Fruit fly (Drosophila melanogaster) whole organism, embryonic: ENCODE results near the gene Rab8.

ENCODE experiments used
- CG10274 ChIP-seq: fragments of 200-800 bp; sonication (Bioruptor generic); optimal IDR thresholded peaks from 3 replicates; lab custom pipeline; 2017; ENCODE audit warnings: missing biosample characterization, mild to moderate bottlenecking, missing genetic modification characterization
- CG10654 ChIP-seq: fragments of 200-800 bp; sonication (Bioruptor generic); optimal IDR thresholded peaks from 2 replicates; lab custom pipeline; 2016; ENCODE audit warnings: missing biosample characterization, missing genetic modification characterization
- CG11085 ChIP-seq: fragments of 200-800 bp; sonication (Bioruptor generic); IDR thresholded peaks from 2 replicates; pipeline ENCODE4 v1.3.6; 2022; ENCODE audit warnings: missing biosample characterization, missing genetic modification characterization
- CG11504 ChIP-seq: fragments of 200-800 bp; sonication (Bioruptor generic); optimal IDR thresholded peaks from 3 replicates; lab custom pipeline; 2019; ENCODE audit warnings: missing biosample characterization, mild to moderate bottlenecking, missing genetic modification characterization, moderate library complexity
- CG11723 ChIP-seq: fragments of 200-800 bp; sonication (Bioruptor generic); optimal IDR thresholded peaks from 2 replicates; lab custom pipeline; 2017; ENCODE audit warnings: missing biosample characterization, mild to moderate bottlenecking, missing genetic modification characterization
- CG12104 ChIP-seq: fragments of 200-800 bp; sonication (Bioruptor generic); optimal IDR thresholded peaks from 3 replicates; lab custom pipeline; 2016; ENCODE audit warnings: missing biosample characterization, missing genetic modification characterization
- CG12155 ChIP-seq: fragments of 200-800 bp; sonication (Bioruptor generic); optimal IDR thresholded peaks from 3 replicates; lab custom pipeline; 2016; ENCODE audit warnings: missing biosample characterization, missing genetic modification characterization
- CG12299 ChIP-seq: fragments of 200-800 bp; sonication (Bioruptor generic); optimal IDR thresholded peaks from 2 replicates; lab custom pipeline; 2018; ENCODE audit warnings: missing biosample characterization, mild to moderate bottlenecking, missing genetic modification characterization
- CG13775 ChIP-seq: fragments of 200-800 bp; sonication (Bioruptor generic); optimal IDR thresholded peaks from 3 replicates; lab custom pipeline; 2017; ENCODE audit warnings: missing biosample characterization, mild to moderate bottlenecking, missing genetic modification characterization
- CG15269 ChIP-seq: fragments of 200-800 bp; sonication (Bioruptor generic); optimal IDR thresholded peaks from 2 replicates; lab custom pipeline; 2018; ENCODE audit warnings: missing biosample characterization, mild to moderate bottlenecking, missing genetic modification characterization, moderate library complexity
- CG18476 ChIP-seq: fragments of 200-800 bp; sonication (Bioruptor generic); optimal IDR thresholded peaks from 2 replicates; lab custom pipeline; 2016; ENCODE audit warnings: missing biosample characterization, mild to moderate bottlenecking, missing genetic modification characterization
- CG30431 ChIP-seq: fragments of 200-800 bp; sonication (Bioruptor generic); optimal IDR thresholded peaks from 2 replicates; lab custom pipeline; 2017; ENCODE audit warnings: missing biosample characterization, missing genetic modification characterization
- CG3065 ChIP-seq: fragments of 200-800 bp; sonication (Bioruptor generic); optimal IDR thresholded peaks from 2 replicates; lab custom pipeline; 2016; ENCODE audit warnings: missing biosample characterization, missing genetic modification characterization
- CG3163 ChIP-seq: fragments of 200-800 bp; sonication (Bioruptor generic); optimal IDR thresholded peaks from 3 replicates; lab custom pipeline; 2016; ENCODE audit warnings: missing biosample characterization, missing genetic modification characterization
- CG3847 ChIP-seq: fragments of 200-800 bp; sonication (Bioruptor generic); IDR thresholded peaks from 2 replicates; pipeline ENCODE4 v1.3.6; 2022; ENCODE audit warnings: missing biosample characterization, missing genetic modification characterization
- CG4360 ChIP-seq: fragments of 200-800 bp; sonication (Bioruptor generic); IDR thresholded peaks from 2 replicates; pipeline ENCODE4 v1.3.6; 2022; ENCODE audit warnings: missing biosample characterization, missing genetic modification characterization
- CG4404 ChIP-seq: fragments of 200-800 bp; sonication (Bioruptor generic); IDR thresholded peaks from 2 replicates; pipeline ENCODE4 v1.3.6; 2022; ENCODE audit warnings: missing biosample characterization, missing genetic modification characterization
- CG6175 ChIP-seq: fragments of 200-800 bp; sonication (Bioruptor generic); IDR thresholded peaks from 3 replicates; pipeline ENCODE4 v1.3.6; 2022; ENCODE audit warnings: missing biosample characterization, missing genetic modification characterization
- CG7372 ChIP-seq: fragments of 200-800 bp; sonication (Bioruptor generic); IDR thresholded peaks from 2 replicates; pipeline ENCODE4 v1.3.6; 2022; ENCODE audit warnings: missing biosample characterization, missing genetic modification characterization
- CG7928 ChIP-seq: fragments of 200-800 bp; sonication (Bioruptor generic); optimal IDR thresholded peaks from 2 replicates; lab custom pipeline; 2017; ENCODE audit warnings: missing biosample characterization, mild to moderate bottlenecking, missing genetic modification characterization
- CoRest ChIP-seq: fragments of 200-800 bp; sonication (Bioruptor generic); optimal IDR thresholded peaks from 3 replicates; lab custom pipeline; 2018; ENCODE audit warnings: missing biosample characterization, mild to moderate bottlenecking, missing genetic modification characterization, moderate library complexity
- Deaf1 ChIP-seq: fragments of 200-800 bp; optimal IDR thresholded peaks from 3 replicates; lab custom pipeline; 2019; ENCODE audit warnings: missing biosample characterization, mild to moderate bottlenecking, missing genetic modification characterization, moderate library complexity
- Dfd ChIP-seq, 2 experiments: fragments of >200 bp; optimal IDR thresholded peaks; 2 replicates each; lab custom pipeline; 2017; ENCODE audit warnings: missing biosample characterization in 2 of 2, missing genetic modification characterization in 2 of 2
- Dip2 ChIP-seq: fragments of 200-800 bp; sonication (Bioruptor generic); IDR thresholded peaks from 2 replicates; pipeline ENCODE4 v1.3.6; 2022; ENCODE audit warnings: missing biosample characterization, missing genetic modification characterization
- E2f1 ChIP-seq: fragments of 200-800 bp; sonication (Bioruptor generic); IDR thresholded peaks from 2 replicates; pipeline ENCODE4 v1.3.6; 2022; ENCODE audit warnings: missing biosample characterization, missing genetic modification characterization
- HLH54F ChIP-seq: fragments of 200-800 bp; sonication (Bioruptor generic); optimal IDR thresholded peaks from 3 replicates; lab custom pipeline; 2016; ENCODE audit warnings: missing biosample characterization, missing genetic modification characterization
- Hey ChIP-seq: fragments of 200-800 bp; sonication (Bioruptor generic); optimal IDR thresholded peaks from 3 replicates; lab custom pipeline; 2018; ENCODE audit warnings: missing biosample characterization, mild to moderate bottlenecking, missing genetic modification characterization
- MESR4 ChIP-seq: fragments of 200-800 bp; sonication (Bioruptor generic); optimal IDR thresholded peaks from 2 replicates; lab custom pipeline; 2018; ENCODE audit warnings: missing biosample characterization, mild to moderate bottlenecking, missing genetic modification characterization, moderate library complexity
- Oaz ChIP-seq: fragments of 200-800 bp; sonication (Bioruptor generic); IDR thresholded peaks from 2 replicates; pipeline ENCODE4 v1.3.6; 2022; ENCODE audit warnings: missing biosample characterization, missing genetic modification characterization
- Ptx1 ChIP-seq: fragments of 200-800 bp; sonication (Bioruptor generic); IDR thresholded peaks from 2 replicates; pipeline ENCODE4 v1.3.6; 2022; ENCODE audit warnings: missing biosample characterization, missing genetic modification characterization
- Scr ChIP-seq: fragments of 200-800 bp; sonication (Bioruptor generic); IDR thresholded peaks from 2 replicates; pipeline ENCODE4 v1.3.6; 2022; ENCODE audit warnings: missing biosample characterization, missing genetic modification characterization; ENCODE audit not compliant: partially characterized antibody
- abd-A ChIP-seq: fragments of 200-800 bp; sonication (Bioruptor generic); optimal IDR thresholded peaks from 3 replicates; lab custom pipeline; 2019; ENCODE audit warnings: missing biosample characterization, mild to moderate bottlenecking, missing genetic modification characterization, moderate library complexity
- bigmax ChIP-seq: fragments of 200-800 bp; sonication (Bioruptor generic); optimal IDR thresholded peaks from 2 replicates; lab custom pipeline; 2018; ENCODE audit warnings: missing biosample characterization, mild to moderate bottlenecking, missing genetic modification characterization
- bsh ChIP-seq, 2 experiments: fragments of 200-800 bp; sonication (Bioruptor generic); optimal IDR thresholded peaks; 2 replicates each; lab custom pipeline; 2017 to 2018; ENCODE audit warnings: mild to moderate bottlenecking in 2 of 2, missing biosample characterization in 2 of 2, missing genetic modification characterization in 2 of 2, moderate library complexity in 1 of 2
- crc ChIP-seq: fragments of 200-800 bp; sonication (Bioruptor generic); optimal IDR thresholded peaks from 2 replicates; lab custom pipeline; 2016; ENCODE audit warnings: missing biosample characterization, missing genetic modification characterization
- cwo ChIP-seq: fragments of 200-800 bp; sonication (Bioruptor generic); optimal IDR thresholded peaks from 3 replicates; lab custom pipeline; 2017; ENCODE audit warnings: missing biosample characterization, missing genetic modification characterization, mild to moderate bottlenecking, moderate library complexity, missing genetic modification reagents
- danr ChIP-seq: fragments of 200-800 bp; sonication (Bioruptor generic); IDR thresholded peaks from 2 replicates; pipeline ENCODE4 v1.3.6; 2022; ENCODE audit warnings: missing biosample characterization, missing genetic modification characterization
- dimm ChIP-seq: fragments of 200-800 bp; sonication (Bioruptor generic); IDR thresholded peaks from 2 replicates; pipeline ENCODE4 v1.3.6; 2022; ENCODE audit warnings: missing biosample characterization, missing genetic modification characterization
- gce ChIP-seq: fragments of 200-800 bp; sonication (Bioruptor generic); IDR thresholded peaks from 3 replicates; pipeline ENCODE4 v1.3.6; 2022; ENCODE audit warnings: missing biosample characterization, missing genetic modification characterization
- gcm2 ChIP-seq: fragments of 200-800 bp; sonication (Bioruptor generic); optimal IDR thresholded peaks from 2 replicates; lab custom pipeline; 2016; ENCODE audit warnings: missing biosample characterization, missing genetic modification characterization
- gsb ChIP-seq: fragments of 200-800 bp; sonication (Bioruptor generic); IDR thresholded peaks from 2 replicates; pipeline ENCODE4 v1.3.6; 2022; ENCODE audit warnings: missing biosample characterization, missing genetic modification characterization
- kni ChIP-seq: fragments of 200-800 bp; sonication (Bioruptor generic); optimal IDR thresholded peaks from 3 replicates; lab custom pipeline; 2017; ENCODE audit warnings: mild to moderate bottlenecking, missing biosample characterization, missing genetic modification reagents, missing genetic modification characterization
- lola ChIP-seq, 3 experiments: fragments of >200 bp in 2 of 3; fragments of 200-800 bp in 1 of 3; sonication (Bioruptor generic) in 1 of 3; optimal IDR thresholded peaks; 2 replicates each; lab custom pipeline; 2017 to 2019; ENCODE audit warnings: missing biosample characterization in 3 of 3, missing genetic modification characterization in 3 of 3, mild to moderate bottlenecking in 1 of 3, moderate library complexity in 1 of 3
- mld ChIP-seq: fragments of 200-800 bp; sonication (Bioruptor generic); IDR thresholded peaks from 3 replicates; pipeline ENCODE4 v1.3.6; 2022; ENCODE audit warnings: missing biosample characterization, missing genetic modification characterization; ENCODE audit not compliant: partially characterized antibody
- phol ChIP-seq: fragments of 200-800 bp; sonication (Bioruptor generic); optimal IDR thresholded peaks from 3 replicates; lab custom pipeline; 2018; ENCODE audit warnings: missing biosample characterization, mild to moderate bottlenecking, missing genetic modification characterization, moderate library complexity
- pum ChIP-seq: fragments of 200-800 bp; sonication (Bioruptor generic); optimal IDR thresholded peaks from 2 replicates; lab custom pipeline; 2016; ENCODE audit warnings: missing biosample characterization, missing genetic modification characterization
- schlank ChIP-seq: fragments of 200-800 bp; sonication (Bioruptor generic); optimal IDR thresholded peaks from 2 replicates; lab custom pipeline; 2018; ENCODE audit warnings: missing biosample characterization, mild to moderate bottlenecking, missing genetic modification characterization
- sug ChIP-seq: fragments of 200-800 bp; optimal IDR thresholded peaks from 2 replicates; lab custom pipeline; 2019; ENCODE audit warnings: missing biosample characterization, mild to moderate bottlenecking, missing genetic modification characterization, moderate library complexity
- trem ChIP-seq: fragments of 200-800 bp; optimal IDR thresholded peaks from 3 replicates; lab custom pipeline; 2019; ENCODE audit warnings: missing biosample characterization, mild to moderate bottlenecking, missing genetic modification characterization, moderate library complexity
- vvl ChIP-seq: fragments of 200-800 bp; sonication (Bioruptor generic); IDR thresholded peaks from 2 replicates; pipeline ENCODE4 v1.3.6; 2022; ENCODE audit warnings: missing biosample characterization, missing genetic modification characterization

The Rab8 gene

DNA sequence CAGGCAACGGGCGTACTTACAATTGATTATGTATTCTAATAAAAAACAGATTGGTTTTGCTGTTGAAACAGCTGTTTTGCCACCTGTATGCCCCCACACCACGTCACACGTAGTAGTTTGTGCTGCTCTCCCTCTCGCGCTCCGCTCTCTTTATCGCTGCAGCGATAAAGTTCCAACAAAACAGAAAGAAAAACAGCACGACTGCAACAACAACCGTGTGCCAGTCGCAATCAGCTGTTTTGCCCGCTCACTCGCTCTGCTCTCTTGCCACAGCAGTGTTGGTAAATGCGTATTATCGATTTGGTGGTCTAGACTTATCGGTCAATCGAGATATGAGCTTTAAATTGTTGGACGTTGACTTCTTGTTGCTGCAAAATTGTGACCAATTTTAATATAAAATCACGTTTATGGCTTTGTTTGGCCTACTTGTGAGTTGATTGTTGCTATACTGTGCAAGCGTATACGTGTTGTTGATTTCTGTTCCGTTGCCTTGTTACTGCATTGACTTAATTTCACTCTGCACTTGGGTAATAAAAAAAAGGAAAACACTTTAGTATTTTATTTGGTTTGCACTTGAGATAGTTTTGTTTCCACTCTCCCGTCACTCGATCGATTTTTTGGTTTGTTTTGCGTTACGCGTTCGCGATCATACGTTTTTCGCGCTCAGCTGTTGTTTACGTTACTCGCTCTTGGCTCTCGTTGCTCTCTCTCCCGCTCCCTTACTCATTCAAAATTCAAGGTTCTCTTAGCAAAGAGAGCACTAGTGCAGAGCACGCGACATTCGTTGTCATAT is 26.2 kb upstream of the Rab8 start (continued):
- TF ChIP-seq E2f1 (no peak), bigmax (GFP tag; lab: Kevin White, UChicago) (no peak), abd-A (tag; lab: Kevin White, UChicago) (no peak), dimm (GFP tag; lab: Robert Waterston, UW) (no peak), CG4404 (no peak), CG30431 (GFP tag; lab: Kevin White, UChicago) (no peak), CG18476 (GFP tag; lab: Kevin White, UChicago) (peak; percentile 50), gcm2 (GFP tag; lab: Kevin White, UChicago) (no peak), Oaz (GFP tag; lab: Robert Waterston, UW) (no peak), schlank (tag; lab: Kevin White, UChicago) (no peak), phol (tag; lab: Kevin White, UChicago) (peak; percentile 32), danr (GFP tag; lab: Robert Waterston, UW) (no peak), CG11504 (tag; lab: Kevin White, UChicago) (no peak), CG6175 (GFP tag; lab: Robert Waterston, UW) (peak; percentile 64; the same call in 2 of the 3 replicates), kni (no peak), sug (peak; percentile 37), Dip2 (GFP tag; lab: Robert Waterston, UW) (no peak), CG4360 (GFP tag; lab: Robert Waterston, UW) (peak; percentile 95), CoRest (tag; lab: Kevin White, UChicago) (no peak), CG3163 (GFP tag; lab: Kevin White, UChicago) (peak; percentile 98), HLH54F (GFP tag; lab: Kevin White, UChicago) (peak; percentile 3), bsh (GFP tag; optimal IDR thresholded peaks at IDR 0.05; lab: Kevin White, UChicago) (peak; percentile 20 to 57), trem (tag; lab: Kevin White, UChicago) (no peak), CG11723 (GFP tag; lab: Kevin White, UChicago) (no peak), gsb (no peak), lola (GFP tag; optimal IDR thresholded peaks at IDR 0.05; lab: Kevin White, UChicago) (no peak), CG7372 (GFP tag; lab: Robert Waterston, UW) (no peak), CG12299 (tag; lab: Kevin White, UChicago) (no peak), CG10274 (GFP tag; lab: Kevin White, UChicago) (no peak), gce (GFP tag; lab: Robert Waterston, UW) (no peak), CG11085 (GFP tag; lab: Robert Waterston, UW) (no peak), CG7928 (GFP tag; lab: Kevin White, UChicago) (no peak), CG3847 (GFP tag; lab: Robert Waterston, UW) (peak; percentile 17; the same call in 1 of the 2 replicates), CG13775 (GFP tag; lab: Kevin White, UChicago) (no peak), Hey (tag; lab: Kevin White, UChicago) (no peak), CG12155 (GFP tag; lab: Kevin White, UChicago) (peak; percentile 94), CG12104 (peak; percentile 20), CG15269 (no peak), cwo (peak; percentile 22), crc (no peak), vvl (GFP tag; lab: Robert Waterston, UW) (0 out of 2 replicates have a peak, but pooled peaks have one; percentile 12), Dfd (GFP tag; optimal IDR thresholded peaks at IDR 0.05; lab: Kevin White, UChicago) (no peak), CG10654 (no peak), Ptx1 (GFP tag; lab: Robert Waterston, UW) (no peak), Scr (GFP tag; lab: Robert Waterston, UW) (0 out of 2 replicates have a peak, but pooled peaks have one; percentile 15), MESR4 (GFP tag; lab: Kevin White, UChicago) (peak; percentile 11), Deaf1 (tag; lab: Kevin White, UChicago) (no peak), mld (GFP tag; lab: Robert Waterston, UW) (no peak), pum (GFP tag; lab: Kevin White, UChicago) (peak; percentile 14), CG3065 (no peak)
